Worm (Caenorhabditis elegans) whole organism, L4/young adult: ENCODE measurements around the gene rab-35.

Experiments
- W03F9.2 ChIP-seq: fragments of 150-350 bp; optimal IDR thresholded peaks from 2 replicates; lab custom pipeline; 2014; ENCODE audit warnings: missing biosample characterization, missing genetic modification characterization
- dao-5 ChIP-seq: sonication (generic microtip); optimal IDR thresholded peaks from 2 replicates; lab custom pipeline; 2016; ENCODE audit warnings: missing genotype, missing genetic modification characterization, moderate library complexity, missing compliant biosample characterization
- him-1 ChIP-seq: sonication (generic microtip); optimal IDR thresholded peaks from 2 replicates; lab custom pipeline; 2016; ENCODE audit warnings: missing genotype, missing genetic modification reagents, missing genetic modification characterization, missing compliant biosample characterization

- TF ChIP-seq him-1 (tag; lab: Kevin White, UChicago) (no peak), W03F9.2 (tag; lab: Kevin White, UChicago) (no peak), dao-5 (tag; lab: Kevin White, UChicago) (no peak)
Observed at ce11 chrIII:11278817-11279216, 32.5 kb downstream of the rab-35 start, which contains the start of gene Y47D3A.21.
